Worm (Caenorhabditis elegans) whole organism, mixed stage, embryonic: ENCODE data around the gene ddn-3.

Source experiments
- elt-1 ChIP-seq: sonication (generic microtip); optimal IDR thresholded peaks from 2 replicates; lab custom pipeline; 2017; ENCODE audit warnings: missing genetic modification characterization, mild to moderate bottlenecking, missing compliant biosample characterization, antibody characterized with exemption, moderate library complexity, borderline replicate concordance; ENCODE audit not compliant: insufficient read depth
- lin-13 ChIP-seq: fragments of 150-350 bp; optimal IDR thresholded peaks from 2 replicates; lab custom pipeline; 2014; ENCODE audit warnings: missing biosample characterization, missing genetic modification characterization
- pha-4 ChIP-seq: fragments of 150-350 bp; optimal IDR thresholded peaks from 2 replicates; lab custom pipeline; 2018; ENCODE audit warnings: missing biosample characterization, missing genetic modification reagents, missing genetic modification characterization
- sptf-1 ChIP-seq: sonication (generic microtip); optimal IDR thresholded peaks from 2 replicates; lab custom pipeline; 2017; ENCODE audit warnings: mild to moderate bottlenecking, missing genetic modification characterization, moderate library complexity, missing compliant biosample characterization
- unc-39 ChIP-seq: fragments of 150-350 bp; optimal IDR thresholded peaks from 2 replicates; lab custom pipeline; 2014; ENCODE audit warnings: missing biosample characterization, missing genetic modification characterization
- unc-62 ChIP-seq: fragments of 150-350 bp; optimal IDR thresholded peaks from 2 replicates; lab custom pipeline; 2014; ENCODE audit warnings: missing biosample characterization, missing genetic modification reagents, missing genetic modification characterization

ce11 chrV:14282222-14282709 is 28.7 kb downstream of the ddn-3 start, which contains the start of the genes srt-74 and F40G12.9:
- TF ChIP-seq unc-62 (no peak), sptf-1 (tag; lab: Kevin White, UChicago) (no peak), pha-4 (tag; lab: Kevin White, UChicago) (no peak), unc-39 (tag; lab: Kevin White, UChicago) (no peak), lin-13 (tag; lab: Kevin White, UChicago) (no peak), elt-1 (tag; lab: Kevin White, UChicago) (no peak)
